Fruit fly (Drosophila melanogaster): ENCODE measurements around the gene SNF4Agamma.
A peak's percentile ranks its signal among the peaks of the same experiment; 100 is the strongest.

SNF4Agamma gene

dm6 chr3R:21206327-21206728 is 65.8 kb downstream of the SNF4Agamma start (continued):
- TF ChIP-seq ttk (GFP tag; IDR thresholded peaks at IDR 0.05) (no peak), wor (GFP tag; IDR thresholded peaks at IDR 0.05) (no peak), CG17912 (GFP tag; optimal IDR thresholded peaks at IDR 0.05) (no peak), luna (GFP tag; optimal IDR thresholded peaks at IDR 0.05) (no peak), CG3838 (GFP tag; optimal IDR thresholded peaks at IDR 0.05) (no peak), Rx (GFP tag; IDR thresholded peaks at IDR 0.05) (no peak), CG10321 (GFP tag; IDR thresholded peaks at IDR 0.05) (no peak), CG17385 (GFP tag; optimal IDR thresholded peaks at IDR 0.05) (peak; percentile 17), tna (GFP tag; IDR thresholded peaks at IDR 0.05; ENCODE audit: partially characterized antibody) (no peak), Dip2 (GFP tag; IDR thresholded peaks at IDR 0.05) (no peak), Bteb2 (GFP tag; optimal IDR thresholded peaks at IDR 0.05) (no peak), Antp (GFP tag; optimal IDR thresholded peaks at IDR 0.05) (no peak), CG4730 (GFP tag; IDR thresholded peaks at IDR 0.05) (no peak), Hr3 (GFP tag; optimal IDR thresholded peaks at IDR 0.05) (peak; percentile 72), CG6683 (GFP tag; optimal IDR thresholded peaks at IDR 0.05) (no peak), sob (GFP tag; IDR thresholded peaks at IDR 0.05) (no peak), Trl (optimal IDR thresholded peaks at IDR 0.05) (peak; percentile 24 to 45), Trl (GFP tag; optimal IDR thresholded peaks at IDR 0.05) (no peak), odd (GFP tag; optimal IDR thresholded peaks at IDR 0.05) (peak; percentile 30), CG10431 (GFP tag; optimal IDR thresholded peaks at IDR 0.05) (no peak), Hand (GFP tag; optimal IDR thresholded peaks at IDR 0.05) (no peak), CG7745 (tag; optimal IDR thresholded peaks at IDR 0.05) (no peak), Sox102F (GFP tag; optimal IDR thresholded peaks at IDR 0.05) (peak; percentile 67), her (GFP tag; optimal IDR thresholded peaks at IDR 0.05) (no peak), CG34422 (GFP tag; IDR thresholded peaks at IDR 0.05) (no peak), CG8388 (GFP tag; optimal IDR thresholded peaks at IDR 0.05) (peak; percentile 12), crp (GFP tag; optimal IDR thresholded peaks at IDR 0.05) (no peak), ci (GFP tag; IDR thresholded peaks at IDR 0.05) (peak; percentile 28; the same call in 2 of the 3 replicates), nerfin-1 (tag; optimal IDR thresholded peaks at IDR 0.05) (peak; percentile 40), CG30403 (GFP tag; optimal IDR thresholded peaks at IDR 0.05) (peak; percentile 44), chn (GFP tag; optimal IDR thresholded peaks at IDR 0.05) (no peak), Dp (GFP tag; optimal IDR thresholded peaks at IDR 0.05) (no peak), NC2α (GFP tag; optimal IDR thresholded peaks at IDR 0.05) (no peak), sug (tag; optimal IDR thresholded peaks at IDR 0.05) (no peak), CG8359 (GFP tag; optimal IDR thresholded peaks at IDR 0.05; ENCODE audit: borderline replicate concordance) (no peak), Hey (tag; optimal IDR thresholded peaks at IDR 0.05) (no peak), p53 (GFP tag; optimal IDR thresholded peaks at IDR 0.05) (no peak), CG11398 (GFP tag; optimal IDR thresholded peaks at IDR 0.05) (no peak), CG3407 (GFP tag; optimal IDR thresholded peaks at IDR 0.05) (no peak), Vsx1 (GFP tag; optimal IDR thresholded peaks at IDR 0.05) (no peak), Dbx (GFP tag; IDR thresholded peaks at IDR 0.05) (no peak), ab (GFP tag; optimal IDR thresholded peaks at IDR 0.05) (no peak), CG9727 (GFP tag; optimal IDR thresholded peaks at IDR 0.05) (peak; percentile 3), Fer3 (tag; optimal IDR thresholded peaks at IDR 0.05) (no peak), gsb (GFP tag; IDR thresholded peaks at IDR 0.05) (no peak), PHDP (tag; optimal IDR thresholded peaks at IDR 0.05) (peak; percentile 57), yki (optimal IDR thresholded peaks at IDR 0.05) (no peak), tin (GFP tag; optimal IDR thresholded peaks at IDR 0.05) (no peak), CG32767 (GFP tag; IDR thresholded peaks at IDR 0.05) (no peak), Oli (tag; optimal IDR thresholded peaks at IDR 0.05) (peak; percentile 51), Mad (GFP tag; optimal IDR thresholded peaks at IDR 0.05) (no peak), CG2875 (GFP tag; optimal IDR thresholded peaks at IDR 0.05) (peak; percentile 40), E2f1 (GFP tag; IDR thresholded peaks at IDR 0.05) (no peak)
